Worm (Caenorhabditis elegans): ENCODE measurements around the gene Y116A8C.20.
"Not testable (repeated sequence)": the region's sequence is repeated elsewhere in the genome, so short reads cannot be mapped to it uniquely, and the experiment has no call there.

Gene Y116A8C.20

ce11 chrIV:17053261-17053660 lies 12.5 kb downstream of the Y116A8C.20 start, which contains the start of gene Y116A8C.23:
Gene Y116A8C.23 (plus strand): TSS chrIV:17053561.
- TF ChIP-seq ceh-22 (tag; optimal IDR thresholded peaks at IDR 0.05) (no peak), ceh-9 (tag; optimal IDR thresholded peaks at IDR 0.05) (no peak), hlh-15 (tag; optimal IDR thresholded peaks at IDR 0.05) (no peak), ceh-19 (GFP tag; optimal IDR thresholded peaks at IDR 0.05) (no peak), ref-2 (tag; optimal IDR thresholded peaks at IDR 0.05) (no peak), gmeb-2 (tag; optimal IDR thresholded peaks at IDR 0.05) (no peak), nhr-232 (tag; optimal IDR thresholded peaks at IDR 0.05) (no peak), unc-55 (GFP tag; optimal IDR thresholded peaks at IDR 0.05) (no peak), madf-2 (tag; optimal IDR thresholded peaks at IDR 0.05) (no peak), ttx-3 (tag; optimal IDR thresholded peaks at IDR 0.05) (no peak), pag-3 (tag; optimal IDR thresholded peaks at IDR 0.05; ENCODE audit: borderline replicate concordance) (no peak), pax-1 (tag; optimal IDR thresholded peaks at IDR 0.05) (no peak), pqm-1 (tag; optimal IDR thresholded peaks at IDR 0.05) (no peak), ceh-48 (tag; optimal IDR thresholded peaks at IDR 0.05) (no peak)

- no peak for TF ChIP-seq mec-3 (tag; optimal IDR thresholded peaks at IDR 0.05; ENCODE audit: borderline replicate concordance)
- no peak for TF ChIP-seq unc-86 (tag; optimal IDR thresholded peaks at IDR 0.05)
- no peak for TF ChIP-seq rnt-1 (tag; optimal IDR thresholded peaks at IDR 0.05)
- TF ChIP-seq ceh-34 (tag; optimal IDR thresholded peaks at IDR 0.05): no peak
- TF ChIP-seq gmeb-2 (tag; optimal IDR thresholded peaks at IDR 0.05): no peak
- TF ChIP-seq ceh-31 (tag; optimal IDR thresholded peaks at IDR 0.05): no peak
- no peak for TF ChIP-seq pha-2 (tag; optimal IDR thresholded peaks at IDR 0.05)
- TF ChIP-seq ets-4 (tag; optimal IDR thresholded peaks at IDR 0.05): no peak
- no peak for TF ChIP-seq fkh-10 (GFP tag; optimal IDR thresholded peaks at IDR 0.05)
- no peak for TF ChIP-seq odd-2 (tag; optimal IDR thresholded peaks at IDR 0.05)
- TF ChIP-seq hlh-15 (tag; optimal IDR thresholded peaks at IDR 0.05): no peak
- no peak for TF ChIP-seq ceh-48 (tag; optimal IDR thresholded peaks at IDR 0.05)
- TF ChIP-seq ama-1 (optimal IDR thresholded peaks at IDR 0.05): no peak
- TF ChIP-seq sox-4 (tag; optimal IDR thresholded peaks at IDR 0.05): no peak
- TF ChIP-seq ceh-18 (tag; optimal IDR thresholded peaks at IDR 0.05): no peak
- no peak for TF ChIP-seq nhr-232 (tag; optimal IDR thresholded peaks at IDR 0.05)
- no peak for TF ChIP-seq eyg-1 (tag; optimal IDR thresholded peaks at IDR 0.05)
- no peak for TF ChIP-seq C38D4.7 (GFP tag; optimal IDR thresholded peaks at IDR 0.05)
- TF ChIP-seq elt-4 (tag; optimal IDR thresholded peaks at IDR 0.05): no peak
Measured at ce11 chrIV:17058036-17058435, 17.3 kb downstream of the Y116A8C.20 start, which contains the start of gene Y116A8C.44. Gene Y116A8C.44 (minus strand): TSS chrIV:17058136.

- not testable (repeated sequence) for TF ChIP-seq pros-1 (tag; optimal IDR thresholded peaks at IDR 0.05); pag-3 (tag; optimal IDR thresholded peaks at IDR 0.05; ENCODE audit: borderline replicate concordance); madf-2 (tag; optimal IDR thresholded peaks at IDR 0.05)
Measured at ce11 chrIV:17063700-17064099, 23.0 kb downstream of the Y116A8C.20 start, which contains the start of gene Y116A8C.467. Gene Y116A8C.467 (minus strand): TSS chrIV:17063800.

ce11 chrIV:17064937-17065336 lies 24.2 kb downstream of the Y116A8C.20 start, which contains the start of gene Y116A8C.465:
Gene Y116A8C.465 (plus strand): TSS chrIV:17065237.
- not testable (repeated sequence) for TF ChIP-seq unc-86 (tag; optimal IDR thresholded peaks at IDR 0.05); pha-2 (tag; optimal IDR thresholded peaks at IDR 0.05); pag-3 (tag; optimal IDR thresholded peaks at IDR 0.05; ENCODE audit: borderline replicate concordance)

- TF ChIP-seq syd-9, ceh-24, Y22D7AL.16 (tag; optimal IDR thresholded peaks at IDR 0.05): not testable (repeated sequence)
Measured at ce11 chrIV:17070791-17071190, 30.1 kb downstream of the Y116A8C.20 start, which contains the start of gene Y116A8C.24. Gene Y116A8C.24 (minus strand): TSS chrIV:17070891.

- no peak for TF ChIP-seq ceh-9 (tag; optimal IDR thresholded peaks at IDR 0.05)
Measured at ce11 chrIV:17078649-17079048, 37.9 kb downstream of the Y116A8C.20 start, which contains the start of gene Y116A8C.25. Gene Y116A8C.25 (minus strand): TSS chrIV:17078749.

All from whole organism, late embryonic.